Worm (Caenorhabditis elegans) whole organism, early embryonic: ENCODE data around the gene pid-1.

Experiments
- B0310.2 ChIP-seq: sonication (generic microtip); optimal IDR thresholded peaks from 2 replicates; lab custom pipeline; 2016; ENCODE audit warnings: mild to moderate bottlenecking, missing genetic modification characterization, missing compliant biosample characterization
- F13C5.2 ChIP-seq: sonication (generic microtip); optimal IDR thresholded peaks from 2 replicates; lab custom pipeline; 2017; ENCODE audit warnings: mild to moderate bottlenecking, missing genetic modification characterization, inconsistent platforms, missing compliant biosample characterization
- aly-1 ChIP-seq: sonication (generic microtip); optimal IDR thresholded peaks from 2 replicates; lab custom pipeline; 2016; ENCODE audit warnings: missing genetic modification characterization, missing compliant biosample characterization
- ama-1 ChIP-seq: fragments of 150-350 bp; optimal IDR thresholded peaks from 2 replicates; lab custom pipeline; 2014
- ceh-13 ChIP-seq: fragments of 200-800 bp; sonication (Bioruptor generic); optimal IDR thresholded peaks from 2 replicates; lab custom pipeline; 2018; ENCODE audit warnings: mild to moderate bottlenecking, missing genetic modification characterization, missing compliant biosample characterization
- ceh-36 ChIP-seq: sonication (generic microtip); optimal IDR thresholded peaks from 2 replicates; lab custom pipeline; 2016; ENCODE audit warnings: missing genetic modification characterization, inconsistent platforms, missing compliant biosample characterization
- ets-7 ChIP-seq: sonication (generic microtip); optimal IDR thresholded peaks from 2 replicates; lab custom pipeline; 2016; ENCODE audit warnings: missing genotype, missing genetic modification characterization, missing compliant biosample characterization
- flt-1 ChIP-seq: fragments of 200-800 bp; sonication (Bioruptor generic); IDR thresholded peaks from 2 replicates; pipeline ENCODE4 v1.3.6; 2022; ENCODE audit warnings: missing genetic modification characterization, missing compliant biosample characterization
- hmbx-1 ChIP-seq: sonication (generic microtip); optimal IDR thresholded peaks from 2 replicates; lab custom pipeline; 2016; ENCODE audit warnings: mild to moderate bottlenecking, missing genetic modification characterization, missing compliant biosample characterization
- hmg-4 ChIP-seq: fragments of 200-800 bp; sonication (Bioruptor generic); optimal IDR thresholded peaks from 2 replicates; lab custom pipeline; 2018; ENCODE audit warnings: mild to moderate bottlenecking, missing genetic modification characterization, missing compliant biosample characterization
- hnd-1 ChIP-seq: sonication (generic microtip); optimal IDR thresholded peaks from 2 replicates; lab custom pipeline; 2016; ENCODE audit warnings: missing genetic modification characterization, missing compliant biosample characterization
- pes-1 ChIP-seq: fragments of 200-800 bp; sonication (Bioruptor generic); IDR thresholded peaks from 2 replicates; pipeline ENCODE4 v1.3.6; 2022; ENCODE audit warnings: missing genetic modification reagents, missing genetic modification characterization, missing compliant biosample characterization
- scrt-1 ChIP-seq: fragments of 200-800 bp; sonication (Bioruptor generic); IDR thresholded peaks from 2 replicates; pipeline ENCODE4 v1.3.6; 2022; ENCODE audit warnings: missing genetic modification characterization, missing compliant biosample characterization
- sea-1 ChIP-seq: fragments of 200-800 bp; sonication (Bioruptor generic); conservative IDR thresholded peaks from 2 replicates; pipeline ENCODE4 v1.3.6; 2022; ENCODE audit warnings: missing genetic modification characterization, missing compliant biosample characterization
- tbx-11 ChIP-seq: fragments of 200-800 bp; sonication (Bioruptor generic); IDR thresholded peaks from 2 replicates; pipeline ENCODE4 v1.3.6; 2022; ENCODE audit warnings: missing genetic modification characterization, missing compliant biosample characterization
- tbx-37 ChIP-seq: fragments of 200-800 bp; sonication (Bioruptor generic); conservative IDR thresholded peaks from 2 replicates; pipeline ENCODE4 v1.3.6; 2022; ENCODE audit warnings: missing genetic modification reagents, missing genetic modification characterization, missing compliant biosample characterization
- tra-4 ChIP-seq: sonication (generic microtip); optimal IDR thresholded peaks from 2 replicates; lab custom pipeline; 2017; ENCODE audit warnings: missing genetic modification characterization, missing compliant biosample characterization

The pid-1 gene

ce11 chrII:7718491-7718890, 28.1 kb upstream of the pid-1 start, which contains the start of gene cpna-5:
Gene cpna-5 (minus strand): TSS chrII:7718591.
- TF ChIP-seq hmbx-1 (tag; lab: Kevin White, UChicago), result no peak
- TF ChIP-seq ama-1 (lab: Kevin White, UChicago), result no peak
- no peak for TF ChIP-seq pes-1 (GFP tag; lab: Robert Waterston, UW)
- no peak for TF ChIP-seq B0310.2 (tag; lab: Kevin White, UChicago)
- no peak for TF ChIP-seq sea-1 (GFP tag; lab: Robert Waterston, UW)
- TF ChIP-seq hnd-1 (tag; lab: Kevin White, UChicago), result no peak
- TF ChIP-seq aly-1, result no peak
- no peak for TF ChIP-seq tbx-37 (GFP tag; lab: Robert Waterston, UW)
- TF ChIP-seq flt-1 (GFP tag; lab: Robert Waterston, UW), result no peak
- TF ChIP-seq hmg-4, result no peak
- no peak for TF ChIP-seq ceh-13 (GFP tag; lab: Kevin White, UChicago)
- TF ChIP-seq ets-7 (tag; lab: Kevin White, UChicago), result no peak

ce11 chrII:7716112-7716511, 25.8 kb upstream of the pid-1 start:
- TF ChIP-seq aly-1 (no peak), tbx-37 (GFP tag; lab: Robert Waterston, UW) (no peak), pes-1 (GFP tag; lab: Robert Waterston, UW) (no peak), ama-1 (lab: Kevin White, UChicago) (no peak), tbx-11 (no peak), ets-7 (tag; lab: Kevin White, UChicago) (no peak), hmbx-1 (tag; lab: Kevin White, UChicago) (no peak), hnd-1 (tag; lab: Kevin White, UChicago) (no peak), B0310.2 (tag; lab: Kevin White, UChicago) (no peak), tra-4 (tag; lab: Kevin White, UChicago) (no peak), flt-1 (GFP tag; lab: Robert Waterston, UW) (no peak), scrt-1 (GFP tag; lab: Robert Waterston, UW) (no peak), ceh-36 (tag; lab: Kevin White, UChicago) (no peak), sea-1 (GFP tag; lab: Robert Waterston, UW) (no peak), F13C5.2 (tag; lab: Kevin White, UChicago) (no peak), hmg-4 (no peak)

ce11 chrII:7714614-7715186, 24.3 kb upstream of the pid-1 start:
- no peak for TF ChIP-seq ceh-13 (GFP tag; lab: Kevin White, UChicago)
- no peak for TF ChIP-seq ets-7 (tag; lab: Kevin White, UChicago)
- no peak for TF ChIP-seq tra-4 (tag; lab: Kevin White, UChicago)
- no peak for TF ChIP-seq tbx-37 (GFP tag; lab: Robert Waterston, UW)
- no peak for TF ChIP-seq B0310.2 (tag; lab: Kevin White, UChicago)
- TF ChIP-seq scrt-1 (GFP tag; lab: Robert Waterston, UW), result no peak
- TF ChIP-seq hmg-4, result no peak
- TF ChIP-seq ceh-36 (tag; lab: Kevin White, UChicago), result no peak

- no peak for TF ChIP-seq tbx-37 (GFP tag; lab: Robert Waterston, UW)
- no peak for TF ChIP-seq aly-1
- no peak for TF ChIP-seq sea-1 (GFP tag; lab: Robert Waterston, UW)
- TF ChIP-seq ceh-36 (tag; lab: Kevin White, UChicago), result no peak
- no peak for TF ChIP-seq tra-4 (tag; lab: Kevin White, UChicago)
- no peak for TF ChIP-seq ama-1 (lab: Kevin White, UChicago)
- no peak for TF ChIP-seq ets-7 (tag; lab: Kevin White, UChicago)
- no peak for TF ChIP-seq tbx-11
- TF ChIP-seq F13C5.2 (tag; lab: Kevin White, UChicago), result no peak
Observed at ce11 chrII:7709301-7709754, 19.0 kb upstream of the pid-1 start, which contains the start of gene sre-1. Gene sre-1 (plus strand): TSS chrII:7709704.

- TF ChIP-seq F13C5.2 (tag; lab: Kevin White, UChicago), result peak; percentile 95
- peak; percentile 76 for TF ChIP-seq B0310.2 (tag; lab: Kevin White, UChicago)
- peak; percentile 91 for TF ChIP-seq ets-7 (tag; lab: Kevin White, UChicago)
- TF ChIP-seq hnd-1 (tag; lab: Kevin White, UChicago), result peak; percentile 77
- TF ChIP-seq ceh-13 (GFP tag; lab: Kevin White, UChicago), result peak; percentile 80
- TF ChIP-seq ceh-36 (tag; lab: Kevin White, UChicago), result peak; percentile 77
- no peak for TF ChIP-seq ama-1 (lab: Kevin White, UChicago)
- TF ChIP-seq sea-1 (GFP tag; lab: Robert Waterston, UW), result peak; percentile 91
- peak; percentile 91 for TF ChIP-seq hmg-4
- peak; percentile 66 for TF ChIP-seq tra-4 (tag; lab: Kevin White, UChicago)
- peak; percentile 91 for TF ChIP-seq pes-1 (GFP tag; lab: Robert Waterston, UW)
- peak; percentile 85 for TF ChIP-seq flt-1 (GFP tag; lab: Robert Waterston, UW)
- peak; percentile 84 for TF ChIP-seq tbx-11
- TF ChIP-seq hmbx-1 (tag; lab: Kevin White, UChicago), result peak; percentile 49
- TF ChIP-seq scrt-1 (GFP tag; lab: Robert Waterston, UW), result peak; percentile 90
- peak; percentile 81 for TF ChIP-seq tbx-37 (GFP tag; lab: Robert Waterston, UW)
- peak; percentile 83 for TF ChIP-seq aly-1
Observed at ce11 chrII:7708540-7708939, 18.2 kb upstream of the pid-1 start, which contains the start of gene B0495.9. Gene B0495.9 (minus strand): TSS chrII:7708710.

- TF ChIP-seq hmg-4 (no peak), ets-7 (tag; lab: Kevin White, UChicago) (no peak), B0310.2 (tag; lab: Kevin White, UChicago) (no peak), hmbx-1 (tag; lab: Kevin White, UChicago) (no peak), tra-4 (tag; lab: Kevin White, UChicago) (no peak), hnd-1 (tag; lab: Kevin White, UChicago) (no peak), scrt-1 (GFP tag; lab: Robert Waterston, UW) (no peak), ama-1 (lab: Kevin White, UChicago) (no peak), sea-1 (GFP tag; lab: Robert Waterston, UW) (no peak), flt-1 (GFP tag; lab: Robert Waterston, UW) (no peak), ceh-36 (tag; lab: Kevin White, UChicago) (no peak), tbx-11 (no peak), ceh-13 (GFP tag; lab: Kevin White, UChicago) (no peak), F13C5.2 (tag; lab: Kevin White, UChicago) (no peak)
Observed at ce11 chrII:7707383-7707782, 17.0 kb upstream of the pid-1 start, which contains the start of gene luc-7L. Gene luc-7L (minus strand): TSS chrII:7707483.
